Worm (Caenorhabditis elegans) whole organism, L4 larva: Measurements from ENCODE around the gene frm-3.

Experiments
- F26F4.8 ChIP-seq: fragments of 200-800 bp; sonication (Bioruptor generic); conservative IDR thresholded peaks from 2 replicates; pipeline ENCODE4 v1.3.6; 2022; ENCODE audit warnings: missing genetic modification characterization, missing compliant biosample characterization
- F49E8.2 ChIP-seq: sonication (generic microtip); optimal IDR thresholded peaks from 2 replicates; lab custom pipeline; 2016; ENCODE audit warnings: missing compliant biosample characterization, mild to moderate bottlenecking, missing genetic modification characterization, borderline replicate concordance
- R02D3.7 ChIP-seq: fragments of 150-350 bp; sonication (generic microtip); optimal IDR thresholded peaks from 3 replicates; lab custom pipeline; 2014; ENCODE audit warnings: missing biosample characterization, missing genetic modification characterization
- T20F7.1 ChIP-seq: fragments of 200-800 bp; sonication (Bioruptor generic); optimal IDR thresholded peaks from 2 replicates; lab custom pipeline; 2018; ENCODE audit warnings: mild to moderate bottlenecking, missing genetic modification characterization, missing compliant biosample characterization
- Y48G9A.11 ChIP-seq: fragments of 200-800 bp; sonication (Bioruptor generic); IDR thresholded peaks from 2 replicates; pipeline ENCODE4 v1.3.6; 2022; ENCODE audit warnings: missing genetic modification reagents, missing genetic modification characterization, missing compliant biosample characterization
- ZK337.2 ChIP-seq: fragments of 200-800 bp; sonication (Bioruptor generic); IDR thresholded peaks from 2 replicates; pipeline ENCODE4 v1.3.6; 2022; ENCODE audit warnings: missing genetic modification reagents, missing genetic modification characterization, missing compliant biosample characterization
- aha-1 ChIP-seq: fragments of 150-350 bp; peaks from one replicate; lab custom pipeline; 2014; ENCODE audit warnings: missing biosample characterization, missing genetic modification characterization
- arid-1 ChIP-seq: fragments of 200-800 bp; sonication (Bioruptor generic); conservative IDR thresholded peaks from 2 replicates; pipeline ENCODE4 v1.3.6; 2022; ENCODE audit warnings: missing genetic modification reagents, missing genetic modification characterization, missing compliant biosample characterization
- ceh-28 ChIP-seq: fragments of 150-350 bp; optimal IDR thresholded peaks from 2 replicates; lab custom pipeline; 2014; ENCODE audit warnings: missing biosample characterization, missing genetic modification reagents, missing genetic modification characterization
- ceh-32 ChIP-seq: sonication (generic microtip); optimal IDR thresholded peaks from 2 replicates; lab custom pipeline; 2016; ENCODE audit warnings: mild to moderate bottlenecking, missing genetic modification characterization, missing compliant biosample characterization; ENCODE audit not compliant: poor library complexity
- ceh-82 ChIP-seq: sonication (generic microtip); optimal IDR thresholded peaks from 2 replicates; lab custom pipeline; 2017; ENCODE audit warnings: missing biosample characterization, missing genetic modification characterization
- ces-1 ChIP-seq: fragments of 150-350 bp; sonication (generic microtip); optimal IDR thresholded peaks from 4 replicates; lab custom pipeline; 2014; ENCODE audit warnings: missing biosample characterization, missing genetic modification reagents, missing genetic modification characterization
- daf-12 ChIP-seq: fragments of 150-350 bp; optimal IDR thresholded peaks from 2 replicates; lab custom pipeline; 2014; ENCODE audit warnings: missing biosample characterization, missing genetic modification reagents, missing genetic modification characterization
- daf-16 ChIP-seq, 3 experiments: sonication (generic microtip); optimal IDR thresholded peaks; 2 replicates each; lab custom pipeline; 2016 to 2017; ENCODE audit warnings: missing genetic modification characterization in 3 of 3, missing genetic modification reagents in 3 of 3, mild to moderate bottlenecking in 2 of 3, missing compliant biosample characterization in 2 of 3, missing biosample characterization in 1 of 3, moderate library complexity in 1 of 3
- dpl-1 ChIP-seq: fragments of 150-350 bp; optimal IDR thresholded peaks from 2 replicates; lab custom pipeline; 2014; ENCODE audit warnings: missing biosample characterization, missing genetic modification reagents, missing genetic modification characterization
- duxl-1 ChIP-seq: sonication (generic microtip); optimal IDR thresholded peaks from 2 replicates; lab custom pipeline; 2016; ENCODE audit warnings: mild to moderate bottlenecking, missing genetic modification characterization, moderate library complexity, missing compliant biosample characterization; ENCODE audit not compliant: poor library complexity
- dve-1 ChIP-seq: sonication (generic microtip); optimal IDR thresholded peaks from 2 replicates; lab custom pipeline; 2017; ENCODE audit warnings: antibody characterized with exemption, mild to moderate bottlenecking, missing genetic modification characterization, missing compliant biosample characterization; ENCODE audit not compliant: insufficient read depth
- egl-27 ChIP-seq: sonication (generic microtip); optimal IDR thresholded peaks from 3 replicates; lab custom pipeline; 2017; ENCODE audit warnings: missing biosample characterization, missing genetic modification reagents, missing genetic modification characterization
- fkh-10 ChIP-seq: fragments of 150-350 bp; optimal IDR thresholded peaks from 2 replicates; lab custom pipeline; 2014; ENCODE audit warnings: missing biosample characterization, missing genetic modification reagents, missing genetic modification characterization
- fos-1 ChIP-seq: fragments of 150-350 bp; optimal IDR thresholded peaks from 2 replicates; lab custom pipeline; 2014; ENCODE audit warnings: missing biosample characterization, missing genetic modification characterization
- gei-8 ChIP-seq: fragments of 200-800 bp; sonication (Bioruptor generic); optimal IDR thresholded peaks from 2 replicates; lab custom pipeline; 2018; ENCODE audit warnings: mild to moderate bottlenecking, missing genetic modification characterization, missing compliant biosample characterization
- hlh-30 ChIP-seq: sonication (generic microtip); optimal IDR thresholded peaks from 2 replicates; lab custom pipeline; 2017; ENCODE audit warnings: antibody characterized with exemption, mild to moderate bottlenecking, missing genetic modification characterization, missing compliant biosample characterization; ENCODE audit not compliant: insufficient read depth
- lim-7 ChIP-seq: fragments of 200-800 bp; sonication (Bioruptor generic); IDR thresholded peaks from 2 replicates; pipeline ENCODE4 v1.3.6; 2022; ENCODE audit warnings: missing genetic modification characterization, missing compliant biosample characterization
- lin-15B ChIP-seq: fragments of 150-350 bp; sonication (generic microtip); optimal IDR thresholded peaks from 3 replicates; lab custom pipeline; 2014; ENCODE audit warnings: missing biosample characterization, missing genetic modification characterization
- lin-39 ChIP-seq: fragments of 150-350 bp; optimal IDR thresholded peaks from 2 replicates; lab custom pipeline; 2014; ENCODE audit warnings: missing biosample characterization, missing genetic modification reagents, missing genetic modification characterization
- lir-3 ChIP-seq: sonication (generic microtip); optimal IDR thresholded peaks from 2 replicates; lab custom pipeline; 2016; ENCODE audit warnings: mild to moderate bottlenecking, missing genetic modification characterization, missing compliant biosample characterization
- lsy-2 ChIP-seq, 2 experiments: fragments of 150-350 bp in 1 of 2; sonication (generic microtip) in 1 of 2; optimal IDR thresholded peaks; 2 replicates each; lab custom pipeline; 2014 to 2017; ENCODE audit warnings: missing biosample characterization in 2 of 2, missing genetic modification characterization in 2 of 2
- madf-9 ChIP-seq: fragments of 200-800 bp; sonication (Bioruptor generic); conservative IDR thresholded peaks from 2 replicates; pipeline ENCODE4 v1.3.6; 2022; ENCODE audit warnings: missing genetic modification reagents, missing genetic modification characterization, missing compliant biosample characterization
- mes-2 ChIP-seq: sonication (generic microtip); optimal IDR thresholded peaks from 2 replicates; lab custom pipeline; 2016; ENCODE audit warnings: missing genotype, mild to moderate bottlenecking, missing genetic modification characterization, missing compliant biosample characterization; ENCODE audit not compliant: poor library complexity, severe bottlenecking
- nhr-41 ChIP-seq: fragments of 200-800 bp; sonication (Bioruptor generic); IDR thresholded peaks from 2 replicates; pipeline ENCODE4 v1.3.6; 2022; ENCODE audit warnings: missing genetic modification reagents, missing genetic modification characterization, missing compliant biosample characterization
- nhr-42 ChIP-seq: fragments of 200-800 bp; sonication (Bioruptor generic); IDR thresholded peaks from 2 replicates; pipeline ENCODE4 v1.3.6; 2022; ENCODE audit warnings: missing genetic modification characterization, missing compliant biosample characterization
- nhr-76 ChIP-seq: fragments of 150-350 bp; optimal IDR thresholded peaks from 2 replicates; lab custom pipeline; 2014; ENCODE audit warnings: missing biosample characterization, missing genetic modification characterization
- nhr-77 ChIP-seq: fragments of 150-350 bp; optimal IDR thresholded peaks from 2 replicates; lab custom pipeline; 2014; ENCODE audit warnings: missing biosample characterization, missing genetic modification characterization
- rbr-2 ChIP-seq: sonication (generic microtip); optimal IDR thresholded peaks from 2 replicates; lab custom pipeline; 2016; ENCODE audit warnings: missing genotype, missing genetic modification characterization, missing compliant biosample characterization
- saeg-2 ChIP-seq: fragments of 200-800 bp; sonication (Bioruptor generic); IDR thresholded peaks from 2 replicates; pipeline ENCODE4 v1.3.6; 2022; ENCODE audit warnings: missing genetic modification reagents, missing genetic modification characterization, missing compliant biosample characterization
- sdz-12 ChIP-seq: fragments of 200-800 bp; sonication (Bioruptor generic); optimal IDR thresholded peaks from 2 replicates; lab custom pipeline; 2018; ENCODE audit warnings: mild to moderate bottlenecking, missing genetic modification characterization, missing compliant biosample characterization
- skn-1 ChIP-seq: fragments of 150-350 bp; optimal IDR thresholded peaks from 2 replicates; lab custom pipeline; 2014; ENCODE audit warnings: missing biosample characterization, missing genetic modification characterization
- snpc-1.2 ChIP-seq: fragments of 200-800 bp; sonication (Bioruptor generic); IDR thresholded peaks from 2 replicates; pipeline ENCODE4 v1.3.6; 2022; ENCODE audit warnings: missing genetic modification reagents, missing genetic modification characterization, missing compliant biosample characterization
- spr-1 ChIP-seq: sonication (generic microtip); optimal IDR thresholded peaks from 2 replicates; lab custom pipeline; 2016; ENCODE audit warnings: mild to moderate bottlenecking, missing genetic modification characterization, missing compliant biosample characterization
- spr-3 ChIP-seq: fragments of 200-800 bp; sonication (Bioruptor generic); optimal IDR thresholded peaks from 2 replicates; lab custom pipeline; 2018; ENCODE audit warnings: mild to moderate bottlenecking, missing genetic modification characterization, missing compliant biosample characterization
- tag-97 ChIP-seq: fragments of 200-800 bp; sonication (Bioruptor generic); IDR thresholded peaks from 2 replicates; pipeline ENCODE4 v1.3.6; 2022; ENCODE audit warnings: missing genetic modification characterization, missing compliant biosample characterization
- tra-1 ChIP-seq: fragments of 200-800 bp; sonication (Bioruptor generic); IDR thresholded peaks from 2 replicates; pipeline ENCODE4 v1.3.6; 2022; ENCODE audit warnings: missing genetic modification reagents, missing genetic modification characterization, missing compliant biosample characterization
- unc-130 ChIP-seq: sonication (generic microtip); optimal IDR thresholded peaks from 2 replicates; lab custom pipeline; 2016; ENCODE audit warnings: missing genetic modification reagents, missing genetic modification characterization, missing compliant biosample characterization
- unc-39 ChIP-seq: sonication (generic microtip); optimal IDR thresholded peaks from 2 replicates; lab custom pipeline; 2017; ENCODE audit warnings: missing biosample characterization, missing genetic modification characterization
- unc-62 ChIP-seq, 3 experiments: fragments of 150-350 bp in 1 of 3; sonication (generic microtip); optimal IDR thresholded peaks in 2 of 3; peaks in 1 of 3; 1 replicate in 1 of 3; 2 replicates in 2 of 3; lab custom pipeline; 2014 to 2017; ENCODE audit warnings: missing biosample characterization in 3 of 3, missing genetic modification characterization in 3 of 3, missing genetic modification reagents in 3 of 3, missing genotype in 1 of 3
- zag-1 ChIP-seq: fragments of 150-350 bp; optimal IDR thresholded peaks from 2 replicates; lab custom pipeline; 2014; ENCODE audit warnings: missing biosample characterization, missing genetic modification characterization
- zfp-3 ChIP-seq: fragments of 200-800 bp; sonication (Bioruptor generic); conservative IDR thresholded peaks from 2 replicates; pipeline ENCODE4 v1.3.6; 2022; ENCODE audit warnings: missing genetic modification reagents, missing genetic modification characterization, missing compliant biosample characterization
- zip-11 ChIP-seq: fragments of 200-800 bp; sonication (Bioruptor generic); IDR thresholded peaks from 2 replicates; pipeline ENCODE4 v1.3.6; 2022; ENCODE audit warnings: missing genetic modification characterization, missing compliant biosample characterization
- zip-2 ChIP-seq: fragments of 150-350 bp; optimal IDR thresholded peaks from 2 replicates; lab custom pipeline; 2014; ENCODE audit warnings: missing biosample characterization, missing genetic modification characterization
- ztf-11 ChIP-seq: fragments of 150-350 bp; optimal IDR thresholded peaks from 2 replicates; lab custom pipeline; 2014; ENCODE audit warnings: missing biosample characterization, missing genetic modification characterization
- ztf-7 ChIP-seq: fragments of 150-350 bp; optimal IDR thresholded peaks from 2 replicates; lab custom pipeline; 2014; ENCODE audit warnings: missing biosample characterization, missing genetic modification characterization

frm-3 gene

DNA sequence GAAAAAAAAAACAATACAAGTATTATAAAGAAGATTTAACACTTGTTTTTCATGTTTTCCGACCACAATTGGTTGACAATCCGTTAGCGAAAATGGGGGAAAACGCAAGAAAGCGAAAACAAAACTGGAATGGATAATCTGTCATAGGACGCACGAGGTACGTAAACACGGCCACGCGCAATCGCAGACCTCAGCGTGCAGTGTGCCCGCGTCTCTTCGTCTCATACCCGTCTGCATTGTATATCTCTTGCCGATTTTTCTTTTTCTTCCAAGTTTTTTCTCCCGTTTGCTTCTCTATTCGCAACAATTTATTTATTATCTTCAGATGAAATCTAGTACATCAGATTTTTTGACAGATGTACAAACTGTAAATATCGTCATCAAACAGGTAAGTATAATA, 8.6 kb upstream of the frm-3 start, which contains the start of gene trpp-9 (continued):
- no peak for TF ChIP-seq F49E8.2
- no peak for TF ChIP-seq Y48G9A.11 (GFP tag; lab: Robert Waterston, UW)
- no peak for TF ChIP-seq nhr-42
- peak; percentile 91 for TF ChIP-seq aha-1 (tag; lab: Kevin White, UChicago)
- TF ChIP-seq saeg-2 (GFP tag; lab: Robert Waterston, UW), result no peak
- peak; percentile 17 for TF ChIP-seq dpl-1 (GFP tag; lab: Kevin White, UChicago)
- TF ChIP-seq skn-1 (tag; lab: Kevin White, UChicago), result no peak
- TF ChIP-seq nhr-77 (tag; lab: Kevin White, UChicago), result no peak
- TF ChIP-seq zip-11 (GFP tag; lab: Robert Waterston, UW), result no peak
- TF ChIP-seq daf-12 (tag; lab: Kevin White, UChicago), result no peak
- no peak for TF ChIP-seq gei-8 (GFP tag; lab: Kevin White, UChicago)
- no peak for TF ChIP-seq sdz-12 (GFP tag; lab: Kevin White, UChicago)
- no peak for TF ChIP-seq lin-15B
- no peak for TF ChIP-seq F26F4.8 (GFP tag; lab: Robert Waterston, UW)
- TF ChIP-seq rbr-2 (tag; lab: Kevin White, UChicago), result peak; percentile 15
- no peak for TF ChIP-seq egl-27 (tag; lab: Kevin White, UChicago)
- no peak for TF ChIP-seq nhr-41
- TF ChIP-seq R02D3.7 (tag; lab: Kevin White, UChicago), result no peak
- no peak for TF ChIP-seq ceh-28 (tag; lab: Kevin White, UChicago)
- no peak for TF ChIP-seq fos-1
- TF ChIP-seq spr-3 (GFP tag; lab: Kevin White, UChicago), result no peak
- TF ChIP-seq ztf-11 (tag; lab: Kevin White, UChicago), result no peak
- peak in 1 of 2 experiments; percentile 7 for TF ChIP-seq daf-16 (GFP tag; optimal IDR thresholded peaks at IDR 0.05; lab: Kevin White, UChicago)
- TF ChIP-seq daf-16 (tag; optimal IDR thresholded peaks at IDR 0.05; lab: Kevin White, UChicago), result no peak
- peak; percentile 47 for TF ChIP-seq dve-1 (tag; lab: Kevin White, UChicago)
- no peak for TF ChIP-seq madf-9
- TF ChIP-seq tag-97 (GFP tag; lab: Robert Waterston, UW), result no peak
- peak; percentile 55 for TF ChIP-seq mes-2 (tag; lab: Kevin White, UChicago)
- TF ChIP-seq tra-1, result no peak
- no peak for TF ChIP-seq ZK337.2 (GFP tag; lab: Robert Waterston, UW)
- TF ChIP-seq ceh-32, result no peak
- no peak for TF ChIP-seq zip-2 (tag; lab: Kevin White, UChicago)
- no peak for TF ChIP-seq unc-130 (GFP tag; lab: Kevin White, UChicago)
- no peak for TF ChIP-seq fkh-10 (GFP tag; lab: Kevin White, UChicago)
- no peak for TF ChIP-seq zfp-3 (GFP tag; lab: Robert Waterston, UW)
- TF ChIP-seq lim-7 (GFP tag; lab: Robert Waterston, UW), result no peak
- TF ChIP-seq snpc-1.2, result no peak
- TF ChIP-seq ceh-82 (tag; lab: Kevin White, UChicago), result no peak
- peak; percentile 27 for TF ChIP-seq ztf-7
- TF ChIP-seq lir-3 (tag; lab: Kevin White, UChicago), result no peak
- no peak for TF ChIP-seq arid-1 (GFP tag; lab: Robert Waterston, UW)
- peak; percentile 97 for TF ChIP-seq hlh-30 (tag; lab: Kevin White, UChicago)
- TF ChIP-seq lin-39, result no peak
- TF ChIP-seq zag-1 (tag; lab: Kevin White, UChicago), result no peak
- TF ChIP-seq duxl-1, result peak; percentile 16
- TF ChIP-seq unc-39 (tag; lab: Kevin White, UChicago), result no peak
- no peak for TF ChIP-seq ces-1 (GFP tag; lab: Kevin White, UChicago)
- TF ChIP-seq spr-1 (tag; lab: Kevin White, UChicago), result no peak
- TF ChIP-seq unc-62 (GFP tag; optimal IDR thresholded peaks at IDR 0.05 in 1 of 2; lab: Kevin White, UChicago), result peak in 1 of 2 experiments; percentile 96
- no peak for TF ChIP-seq unc-62 (tag; optimal IDR thresholded peaks at IDR 0.05; lab: Kevin White, UChicago)
- TF ChIP-seq T20F7.1 (GFP tag; lab: Kevin White, UChicago), result no peak
- TF ChIP-seq lsy-2 (tag; optimal IDR thresholded peaks at IDR 0.05; lab: Kevin White, UChicago), result peak in 1 of 2 experiments; percentile 55
- TF ChIP-seq nhr-76 (tag; lab: Kevin White, UChicago), result no peak
